Fruit fly (Drosophila melanogaster) whole organism, larva: ENCODE data around the gene Yip1d1.

Experiments
- noc ChIP-seq: fragments of 200-800 bp; sonication (Bioruptor generic); optimal IDR thresholded peaks from 3 replicates; lab custom pipeline; 2019; ENCODE audit warnings: missing biosample characterization, mild to moderate bottlenecking, missing genetic modification characterization, moderate library complexity

The Yip1d1 gene

DNA sequence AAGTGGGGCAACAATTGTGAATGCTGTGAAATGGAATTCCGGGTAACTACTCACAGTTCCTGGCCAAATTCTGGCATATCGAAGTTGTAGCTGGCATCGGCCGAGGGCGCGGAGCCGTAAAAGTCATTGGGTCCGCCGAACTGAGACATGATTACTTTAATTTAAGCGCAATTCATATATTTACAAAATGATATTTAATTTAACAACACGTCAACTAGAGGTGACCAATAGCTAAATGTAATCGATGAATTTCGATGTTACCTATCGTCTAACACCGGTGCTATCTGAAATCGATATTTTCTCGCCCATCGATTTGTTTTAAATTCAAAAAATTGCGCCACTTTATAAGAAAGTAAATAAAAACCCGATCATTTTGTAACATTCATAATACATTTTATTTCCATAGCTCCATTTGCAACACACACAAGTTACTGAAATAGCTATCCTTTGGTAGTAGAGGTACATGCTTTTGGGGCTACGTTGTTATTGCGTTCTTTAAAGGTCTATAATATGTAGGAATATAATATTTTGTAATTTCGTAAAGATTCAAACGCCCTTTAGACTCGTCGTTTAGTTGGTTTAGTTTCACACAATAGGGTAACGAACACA, at the start of gene Yip1d1:
TSS of gene Yip1d1 (minus strand) at position 243 of the 609 bp plus-strand sequence.
- no peak for TF ChIP-seq noc

DNA sequence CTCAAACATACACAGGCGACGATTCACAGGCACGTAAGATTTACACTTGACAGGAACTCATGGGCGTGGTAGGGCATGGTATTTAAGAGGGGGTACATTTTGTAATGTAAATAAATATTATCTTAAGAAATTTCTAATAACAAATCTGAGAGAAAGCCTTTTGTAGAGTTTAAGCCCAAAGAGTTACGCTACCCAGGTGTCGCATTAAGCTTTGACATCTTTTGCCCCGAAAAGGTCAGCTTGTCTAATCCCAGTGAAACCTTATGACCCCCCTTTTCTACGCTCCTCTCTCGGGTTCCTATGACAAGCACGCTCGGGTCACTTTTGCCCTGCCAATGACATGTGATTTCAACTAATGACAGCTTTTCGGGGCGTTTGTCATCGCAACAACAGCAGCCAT, 48.7 kb upstream of the Yip1d1 start:
- TF ChIP-seq noc: no peak

DNA sequence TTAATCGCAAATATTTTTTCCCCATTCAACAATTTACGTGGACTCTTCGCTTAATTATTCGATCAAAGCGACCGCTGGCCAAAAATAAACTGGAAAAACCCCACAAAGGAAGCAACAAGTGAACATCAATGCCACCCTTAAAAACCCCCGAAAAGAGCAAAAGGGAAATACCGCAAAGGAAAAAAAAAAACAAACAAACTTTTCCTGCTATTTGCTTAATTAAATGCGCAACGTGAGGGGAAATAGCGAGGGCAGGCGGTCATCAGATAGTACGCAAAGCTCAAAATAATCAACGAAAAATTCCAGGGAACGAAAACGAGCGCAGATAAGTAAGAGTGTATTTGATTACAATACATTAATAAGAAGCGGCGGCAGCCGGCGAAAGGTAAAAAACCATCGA, 45.5 kb upstream of the Yip1d1 start:
- TF ChIP-seq noc: no peak

DNA sequence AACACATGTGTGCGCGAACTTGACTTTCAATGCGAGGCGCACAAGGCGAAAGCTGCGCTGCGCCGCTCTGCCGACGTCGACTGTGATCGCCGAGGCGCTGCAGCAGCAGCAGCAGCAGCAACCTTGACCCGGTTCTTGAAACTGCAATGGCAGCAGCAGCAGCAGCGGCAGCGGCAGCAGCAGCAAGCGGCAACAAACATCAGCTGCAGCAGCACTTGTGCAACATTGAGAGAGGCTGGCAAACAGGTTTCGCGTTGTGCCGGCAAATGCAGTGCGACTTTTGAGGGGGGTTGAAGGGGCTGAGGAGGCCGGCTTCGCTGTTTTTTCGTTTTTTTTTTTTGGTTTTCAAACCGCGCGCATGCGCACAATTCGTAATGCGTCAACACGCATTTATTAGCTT, 43.7 kb upstream of the Yip1d1 start:
- no peak for TF ChIP-seq noc

DNA sequence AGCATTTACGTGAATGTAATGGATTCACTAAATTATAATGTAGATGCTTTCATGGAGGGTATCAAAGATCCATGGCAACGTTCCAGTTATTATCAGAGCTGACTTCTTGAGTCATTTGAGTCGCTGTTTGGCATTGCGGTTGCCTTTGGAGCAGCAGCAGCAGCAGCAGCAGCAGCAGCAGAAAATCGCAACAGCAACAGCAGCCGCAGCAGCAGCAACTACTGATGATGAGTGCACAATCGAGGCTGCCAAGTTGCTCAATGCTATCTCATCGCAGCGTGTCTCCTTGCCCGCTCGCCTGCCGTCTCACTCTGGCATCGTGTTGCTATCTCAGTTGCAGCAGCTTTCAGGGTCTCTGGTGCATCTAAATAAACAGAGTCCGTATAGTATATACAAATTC, 42.0 kb upstream of the Yip1d1 start:
- TF ChIP-seq noc: no peak

DNA sequence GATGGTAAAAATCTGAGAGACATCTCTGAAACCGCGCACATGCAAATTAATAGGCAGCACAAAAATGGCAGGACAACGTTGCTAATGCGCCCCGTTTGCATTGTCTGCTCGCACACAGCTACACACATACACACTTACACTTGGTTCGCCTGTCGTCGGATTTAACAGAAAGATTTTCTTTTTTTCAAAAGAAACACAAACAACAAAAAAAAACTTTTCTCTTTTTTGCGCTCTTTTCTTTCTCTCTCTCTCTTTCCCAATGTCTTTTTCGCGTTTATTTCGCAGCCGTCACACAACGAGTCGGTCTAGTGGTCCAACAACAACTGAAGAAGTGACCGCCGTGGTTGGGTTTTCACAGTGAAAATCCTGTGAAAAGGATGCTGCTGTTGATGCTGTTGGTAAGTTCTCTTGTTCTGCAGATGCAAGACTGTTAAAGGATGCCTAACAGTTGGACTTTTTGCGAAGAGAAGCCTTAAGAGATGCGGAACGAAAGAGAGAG, 35.3 kb upstream of the Yip1d1 start:
- TF ChIP-seq noc: no peak

DNA sequence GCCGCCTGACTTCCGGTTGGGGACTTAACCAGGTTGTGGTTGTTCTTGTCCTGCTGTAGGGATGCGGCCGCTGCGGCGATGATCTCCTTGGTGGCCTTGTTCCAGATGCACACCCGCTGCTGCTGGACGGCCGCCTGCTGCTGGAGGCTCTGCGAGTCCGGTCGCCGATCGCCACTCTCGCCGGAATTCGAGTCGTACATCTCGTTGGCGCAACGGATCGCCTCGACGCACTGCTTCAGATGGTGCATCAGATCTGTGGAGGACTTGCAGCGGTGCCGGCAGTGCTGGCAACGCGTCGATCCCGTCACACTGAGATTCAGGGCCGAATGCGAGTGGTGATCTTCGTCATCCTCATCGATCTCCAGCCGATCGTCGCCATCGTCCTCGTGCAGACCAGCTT, 28.5 kb upstream of the Yip1d1 start:
- TF ChIP-seq noc: no peak

DNA sequence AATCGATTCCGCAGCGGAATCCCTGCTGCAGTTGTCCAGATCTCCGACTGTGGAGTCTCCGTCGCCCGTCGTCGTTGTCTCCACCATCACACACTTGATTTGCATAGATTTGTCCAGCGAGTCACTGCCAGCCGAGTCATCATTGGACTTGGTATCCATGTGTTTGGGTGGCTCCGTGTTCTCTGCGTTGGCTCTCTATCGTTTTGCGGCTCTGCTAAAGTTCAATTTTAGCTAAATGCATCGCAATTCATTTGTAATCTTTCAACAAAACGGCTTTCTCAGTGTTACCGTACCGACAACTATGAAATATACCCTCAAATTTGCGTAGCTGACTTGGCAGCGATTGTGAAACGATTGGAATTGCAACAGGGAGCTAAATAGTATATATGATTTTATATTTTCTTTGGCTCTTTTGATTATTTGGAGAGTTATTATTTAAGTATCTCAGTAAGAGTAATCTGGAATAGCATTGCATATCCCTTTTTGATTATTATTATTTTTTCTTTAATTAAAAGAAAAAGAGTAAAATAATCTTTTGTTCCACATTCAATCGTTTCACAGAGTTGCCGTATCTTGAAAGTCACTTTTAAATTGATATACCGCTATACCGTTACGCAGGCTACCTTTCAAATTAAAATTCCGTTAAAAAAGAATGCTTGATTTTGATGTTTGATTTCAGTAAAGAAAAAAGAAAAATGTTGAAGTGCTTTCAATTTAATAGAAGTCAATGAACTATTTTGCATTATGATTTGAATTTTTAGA, 20.8 kb upstream of the Yip1d1 start, which contains the start of gene CG9933:
TSS of gene CG9933 (minus strand) at position 293 of the 762 bp plus-strand sequence.
- TF ChIP-seq noc: no peak

DNA sequence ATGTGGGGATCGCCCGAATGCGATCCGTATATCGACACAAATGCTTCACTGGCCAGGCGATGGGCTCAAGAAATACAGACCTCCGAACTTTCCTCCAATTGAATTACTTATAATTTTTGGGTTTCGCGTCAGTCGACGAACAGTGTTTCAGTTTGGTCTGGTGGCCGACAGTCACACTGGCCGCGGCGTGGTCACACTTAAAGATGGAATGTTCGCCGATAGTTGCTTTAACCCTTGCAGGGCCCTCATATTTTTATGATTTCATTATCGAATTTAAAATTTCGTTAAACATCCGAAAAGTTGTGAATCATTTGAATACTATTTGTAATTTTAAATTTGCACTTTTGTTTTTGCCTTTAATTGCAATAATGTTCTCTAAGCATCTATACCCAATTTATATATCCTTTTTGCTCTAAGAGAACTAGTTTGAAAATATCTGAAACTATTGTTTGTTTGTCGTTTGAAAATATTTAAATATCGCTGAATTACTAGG, 18.6 kb upstream of the Yip1d1 start, which contains the start of gene Ube4B:
TSS of gene Ube4B (minus strand) at position 443 of the 493 bp plus-strand sequence.
- TF ChIP-seq noc: no peak

DNA sequence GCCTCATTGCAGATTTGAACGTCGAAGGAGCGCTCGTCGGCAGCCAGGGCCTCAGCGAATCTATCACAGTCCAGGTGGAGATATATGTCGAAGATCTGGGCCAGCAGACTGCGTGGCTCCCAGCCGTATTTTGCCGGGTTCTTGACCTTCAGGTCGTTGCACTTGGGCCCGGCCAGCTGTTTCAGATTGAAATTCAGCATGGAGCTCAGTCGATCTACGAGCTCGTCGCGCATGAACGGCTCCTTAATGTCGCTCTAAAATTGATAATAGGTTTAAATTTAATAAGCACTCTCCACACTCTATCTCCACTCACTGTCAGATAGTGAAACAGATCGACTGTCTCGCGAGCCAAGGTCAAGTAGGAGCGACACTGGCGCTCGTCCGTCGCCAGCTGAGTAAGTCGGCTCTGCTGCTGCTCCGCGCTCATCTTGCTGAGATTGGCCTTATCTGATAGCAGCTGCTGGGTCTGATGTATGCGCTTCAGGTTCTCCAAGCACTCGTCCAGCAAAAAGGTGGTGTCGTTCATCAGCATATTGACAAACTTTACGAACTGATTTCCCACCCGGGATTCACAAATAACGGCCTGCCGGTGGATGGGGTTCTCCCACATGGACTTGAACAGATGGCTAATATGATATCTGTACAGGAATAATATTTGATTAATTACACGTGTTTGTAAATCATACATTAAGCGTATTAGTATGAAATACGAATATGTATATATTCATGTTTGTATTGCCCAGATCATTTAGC, 13.8 kb upstream of the Yip1d1 start:
- TF ChIP-seq noc: no peak

DNA sequence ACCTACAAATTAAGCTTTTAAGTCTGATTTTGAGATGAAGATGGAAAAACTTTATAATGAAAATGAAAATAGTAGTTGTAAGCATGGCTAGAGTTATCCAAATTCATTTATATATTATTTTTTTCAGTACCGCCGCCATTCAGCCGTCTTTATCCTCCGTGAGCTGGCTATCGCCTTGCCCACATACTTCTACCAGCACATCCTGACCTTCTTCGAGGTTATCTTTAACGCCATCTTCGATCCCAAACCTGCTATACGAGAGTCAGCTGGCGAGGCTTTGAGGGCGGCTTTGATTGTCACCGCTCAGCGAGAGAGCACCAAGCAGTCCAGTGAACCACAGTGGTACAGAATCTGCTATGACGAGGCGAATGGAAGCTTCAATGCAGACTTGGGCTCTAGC, 4.9 kb upstream of the Yip1d1 start:
- no peak for TF ChIP-seq noc

DNA sequence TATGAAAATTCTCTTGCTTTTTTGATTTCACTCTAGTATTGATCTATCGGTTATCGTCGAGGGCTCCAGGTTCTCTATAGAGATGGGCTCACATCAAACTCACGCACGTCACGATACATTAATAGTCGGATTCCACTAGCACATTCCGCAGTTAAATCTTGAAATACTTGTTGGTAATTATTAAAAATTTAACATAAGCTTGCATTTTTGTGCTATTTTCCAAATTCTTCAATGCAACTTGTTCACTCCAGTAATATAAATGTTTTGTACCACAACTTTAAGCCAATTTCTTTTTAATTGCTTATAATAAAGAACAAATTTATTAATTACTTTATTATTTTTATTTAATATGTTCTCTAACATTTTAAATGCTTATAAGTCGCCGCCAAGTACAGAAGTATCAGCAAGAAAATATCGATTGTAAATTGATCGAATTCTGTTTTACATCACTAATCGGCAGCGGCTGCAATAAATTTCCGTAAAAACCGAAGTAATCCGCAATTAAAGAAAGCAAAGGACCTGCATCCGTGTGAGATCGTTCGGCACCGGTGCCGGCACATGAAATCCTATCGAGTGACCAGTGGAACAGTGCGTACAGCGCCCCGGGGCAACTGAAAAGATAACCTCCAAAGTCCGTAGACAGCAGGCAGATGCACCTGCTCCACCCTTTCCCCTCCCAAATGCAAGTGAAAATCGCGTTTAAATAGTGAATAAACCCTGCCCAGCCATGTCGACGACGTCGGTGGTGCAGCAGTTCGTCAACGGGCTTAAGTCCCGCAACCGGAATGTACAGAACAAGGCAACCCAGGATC, 3.8 kb upstream of the Yip1d1 start, which contains the start of the genes Vha68-1 and mTor:
TSS of gene Vha68-1 (minus strand) at position 49 of the 812 bp plus-strand sequence.
TSS of gene mTor (plus strand) at position 422 of the 812 bp plus-strand sequence.
- TF ChIP-seq noc: no peak

DNA sequence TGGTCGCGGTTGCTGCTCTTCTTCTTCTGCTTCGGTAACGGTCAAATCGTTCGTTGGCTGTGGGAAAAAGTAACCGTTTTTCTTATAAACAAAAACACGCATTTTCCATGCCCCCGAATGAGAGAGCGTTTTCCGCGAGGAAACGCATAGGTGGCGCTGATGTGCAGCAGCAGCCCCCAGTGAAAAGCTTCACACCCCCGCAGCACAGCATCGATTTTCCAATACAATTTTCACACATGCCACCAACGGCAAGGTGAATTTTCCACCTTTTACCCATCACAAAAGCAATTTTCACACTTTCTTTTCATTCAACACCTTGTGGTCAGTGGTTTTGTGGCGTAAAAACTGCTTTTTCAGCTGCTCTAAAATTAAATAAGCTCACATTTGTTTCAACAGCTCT, 3.2 kb upstream of the Yip1d1 start:
- TF ChIP-seq noc: no peak

DNA sequence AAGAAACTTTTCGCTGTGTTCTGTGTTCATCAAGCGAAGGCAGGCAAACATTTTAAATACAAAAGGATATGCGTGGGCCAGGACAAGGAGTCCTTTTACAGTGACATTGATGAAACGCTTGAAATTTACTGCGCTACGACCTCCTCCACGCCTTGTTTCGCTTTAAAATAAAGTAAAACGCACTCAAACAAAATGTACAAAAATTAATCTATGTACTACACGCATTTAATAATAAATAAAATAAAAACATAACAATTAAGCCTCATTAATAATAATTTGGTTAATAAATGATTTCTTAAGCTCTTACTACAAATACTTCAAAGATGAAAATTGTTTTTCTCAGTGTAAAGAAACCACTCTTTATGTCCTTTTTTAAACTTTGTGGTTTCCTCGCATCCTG, 15.4 kb downstream of the Yip1d1 start:
- no peak for TF ChIP-seq noc

DNA sequence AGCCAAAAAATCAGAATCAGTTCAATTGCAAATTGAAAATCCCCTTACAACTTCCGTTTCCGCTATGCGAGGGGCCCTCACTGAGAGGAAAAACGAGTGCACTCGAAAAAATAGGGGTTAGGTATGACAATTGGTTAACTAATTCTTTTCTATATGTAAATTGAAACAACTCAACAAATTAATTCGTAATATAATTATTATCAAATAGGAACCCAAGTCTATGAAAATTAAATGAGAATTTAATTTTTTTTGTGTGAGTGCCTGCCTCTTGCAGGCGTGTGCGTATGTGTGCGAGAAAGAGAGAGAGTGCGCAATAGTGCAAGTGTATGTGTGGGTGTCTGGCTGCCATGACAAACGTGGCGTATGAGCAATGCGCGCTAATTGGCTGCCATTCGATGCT, 18.3 kb downstream of the Yip1d1 start:
- TF ChIP-seq noc: no peak

DNA sequence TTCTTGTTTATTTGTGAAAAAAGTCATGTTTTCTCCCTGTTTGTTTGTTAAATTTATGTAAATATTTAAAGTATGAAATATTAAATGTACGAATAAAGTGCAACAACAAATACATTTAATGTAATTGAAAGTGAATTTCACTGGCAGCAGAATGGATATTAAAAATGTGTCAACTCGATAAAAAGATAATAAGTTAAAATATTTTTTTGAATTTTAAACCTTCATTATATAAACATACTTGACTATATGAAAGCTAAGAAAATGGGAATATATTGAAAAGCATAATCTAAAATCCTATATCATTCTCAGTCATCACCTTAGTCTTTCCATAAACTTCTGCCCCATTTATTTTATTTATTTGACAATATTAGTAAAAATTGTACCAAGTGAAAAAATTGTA, 21.9 kb downstream of the Yip1d1 start, which contains the start of gene Vha68-3:
TSS of gene Vha68-3 (plus strand) at position 301 of the 400 bp plus-strand sequence.
- no peak for TF ChIP-seq noc
